Worm (Caenorhabditis elegans): Measurements from ENCODE around the gene sfxn-1.2.

sfxn-1.2 gene

ce11 chrII:11167039-11167438 lies 18.8 kb upstream of the sfxn-1.2 start:
- TF ChIP-seq nfya-2 (GFP tag; IDR thresholded peaks at IDR 0.05) (no peak), F10E7.11 (tag; optimal IDR thresholded peaks at IDR 0.05) (no peak), C06A6.2 (GFP tag; conservative IDR thresholded peaks at IDR 0.05) (peak; percentile 28; the same call in 1 of the 2 replicates), B0035.1 (tag; optimal IDR thresholded peaks at IDR 0.05) (no peak), madf-8 (GFP tag; conservative IDR thresholded peaks at IDR 0.05) (peak; percentile 79), snpc-1.3 (tag; optimal IDR thresholded peaks at IDR 0.05; ENCODE audit: insufficient read depth) (peak; percentile 94), F37B4.10 (GFP tag; IDR thresholded peaks at IDR 0.05) (no peak), ztf-18 (tag; optimal IDR thresholded peaks at IDR 0.05) (peak; percentile 57), ets-4 (GFP tag; optimal IDR thresholded peaks at IDR 0.05) (peak; percentile 4), repo-1 (tag; optimal IDR thresholded peaks at IDR 0.05) (peak; percentile 82), zfh-2 (GFP tag; conservative IDR thresholded peaks at IDR 0.05) (peak; percentile 90), unc-62 (GFP tag; optimal IDR thresholded peaks at IDR 0.05) (no peak), cebp-2 (GFP tag; IDR thresholded peaks at IDR 0.05) (no peak), K12H6.12 (tag; optimal IDR thresholded peaks at IDR 0.05) (peak; percentile 21), F57C9.4 (tag; optimal IDR thresholded peaks at IDR 0.05) (no peak), rcor-1 (GFP tag; IDR thresholded peaks at IDR 0.05) (peak; percentile 86), hlh-26 (GFP tag; conservative IDR thresholded peaks at IDR 0.05) (no peak), pbrm-1 (GFP tag; IDR thresholded peaks at IDR 0.05) (peak; percentile 98), T26A5.8 (tag; optimal IDR thresholded peaks at IDR 0.05) (peak; percentile 58), sdz-38 (tag; optimal IDR thresholded peaks at IDR 0.05) (no peak), B0261.1 (tag; optimal IDR thresholded peaks at IDR 0.05) (peak; percentile 40), unc-130 (GFP tag; optimal IDR thresholded peaks at IDR 0.05) (peak; percentile 54), lin-35 (GFP tag; optimal IDR thresholded peaks at IDR 0.05) (peak in 1 of 3 experiments; percentile 32), madf-6 (GFP tag; IDR thresholded peaks at IDR 0.05) (peak; percentile 92), F57A8.1 (GFP tag; optimal IDR thresholded peaks at IDR 0.05) (no peak), dox-1 (GFP tag; IDR thresholded peaks at IDR 0.05) (peak; percentile 91), snpc-4 (GFP tag; optimal IDR thresholded peaks at IDR 0.05) (peak; percentile 99), snpc-4 (tag; optimal IDR thresholded peaks at IDR 0.05) (peak; percentile 98 to 99 (median 99)), ceh-27 (GFP tag; optimal IDR thresholded peaks at IDR 0.05) (peak; percentile 63), ztf-3 (GFP tag; optimal IDR thresholded peaks at IDR 0.05) (no peak), Y53F4B.3 (GFP tag; IDR thresholded peaks at IDR 0.05) (no peak), Y79H2A.3 (GFP tag; conservative IDR thresholded peaks at IDR 0.05) (no peak), snpc-3.4 (tag; optimal IDR thresholded peaks at IDR 0.05) (peak; percentile 98), tbp1 (GFP tag; optimal IDR thresholded peaks at IDR 0.05) (peak; percentile 82), ceh-100 (GFP tag; IDR thresholded peaks at IDR 0.05) (peak; percentile 82), ztf-26 (tag; optimal IDR thresholded peaks at IDR 0.05) (no peak), hlh-12 (tag; optimal IDR thresholded peaks at IDR 0.05) (no peak), Y67H2A.10 (GFP tag; conservative IDR thresholded peaks at IDR 0.05) (no peak), F55B11.4 (tag; optimal IDR thresholded peaks at IDR 0.05; ENCODE audit: borderline replicate concordance, insufficient read depth) (no peak), Y56A3A.18 (GFP tag; IDR thresholded peaks at IDR 0.05) (peak; percentile 87), ztf-22 (GFP tag; optimal IDR thresholded peaks at IDR 0.05) (no peak), ztf-25 (GFP tag; IDR thresholded peaks at IDR 0.05) (0 out of 2 replicates have a peak, but pooled peaks have one; percentile 75), efl-1 (GFP tag; optimal IDR thresholded peaks at IDR 0.05) (peak; percentile 49), F22D6.2 (tag; optimal IDR thresholded peaks at IDR 0.05) (no peak), dpff-1 (tag; optimal IDR thresholded peaks at IDR 0.05) (peak; percentile 80), rpc-1 (optimal IDR thresholded peaks at IDR 0.05) (no peak), rpc-1 (tag; optimal IDR thresholded peaks at IDR 0.05) (peak; percentile 6), ztf-6 (GFP tag; IDR thresholded peaks at IDR 0.05) (peak; percentile 67; the same call in 1 of the 2 replicates), lag-1 (GFP tag; IDR thresholded peaks at IDR 0.05) (no peak), F39B2.1 (GFP tag; IDR thresholded peaks at IDR 0.05) (no peak)

All from whole organism, young adult.